Worm (Caenorhabditis elegans): ENCODE results near the gene T25B9.9.

- no peak for TF ChIP-seq ztf-4 (tag; optimal IDR thresholded peaks at IDR 0.05)
- no peak for TF ChIP-seq nhr-76 (tag; optimal IDR thresholded peaks at IDR 0.05)
- TF ChIP-seq skn-1 (tag; optimal IDR thresholded peaks at IDR 0.05) = no peak
- no peak for TF ChIP-seq tbx-2 (tag; optimal IDR thresholded peaks at IDR 0.05)
- TF ChIP-seq R02D3.7 (tag; optimal IDR thresholded peaks at IDR 0.05) = no peak
- TF ChIP-seq nhr-12 (tag; optimal IDR thresholded peaks at IDR 0.05) = no peak
These were observed 24.1 kb upstream of the T25B9.9 start for ce11 chrIV:10745332-10745731.

Data from whole organism, L3 larva.